Fruit fly (Drosophila melanogaster) whole organism, larva: Measurements from ENCODE around the gene elg1.

ENCODE experiments used
- noc ChIP-seq: fragments of 200-800 bp; sonication (Bioruptor generic); optimal IDR thresholded peaks from 3 replicates; lab custom pipeline; 2019; ENCODE audit warnings: missing biosample characterization, mild to moderate bottlenecking, missing genetic modification characterization, moderate library complexity

The elg1 gene

DNA sequence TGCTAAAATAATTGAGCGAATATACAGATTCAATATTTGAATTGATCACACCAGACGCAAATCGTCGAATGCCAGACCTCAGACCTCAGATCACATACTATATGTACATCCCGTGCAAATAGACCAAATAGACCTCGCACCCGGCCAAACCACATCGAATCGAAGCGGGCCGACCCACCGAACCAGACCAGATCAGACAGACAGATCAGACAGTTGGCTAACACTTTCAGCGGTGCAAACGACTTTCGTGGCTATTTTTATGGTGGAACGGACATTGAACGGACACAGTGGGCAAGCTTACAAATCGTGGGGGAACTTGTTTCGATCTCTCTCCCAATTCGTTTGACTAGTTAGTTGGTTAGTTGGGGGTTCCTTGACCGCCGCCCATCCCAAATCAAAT lies 19.9 kb downstream of the elg1 start:
- no peak for TF ChIP-seq noc (tag; lab: Kevin White, UChicago)

DNA sequence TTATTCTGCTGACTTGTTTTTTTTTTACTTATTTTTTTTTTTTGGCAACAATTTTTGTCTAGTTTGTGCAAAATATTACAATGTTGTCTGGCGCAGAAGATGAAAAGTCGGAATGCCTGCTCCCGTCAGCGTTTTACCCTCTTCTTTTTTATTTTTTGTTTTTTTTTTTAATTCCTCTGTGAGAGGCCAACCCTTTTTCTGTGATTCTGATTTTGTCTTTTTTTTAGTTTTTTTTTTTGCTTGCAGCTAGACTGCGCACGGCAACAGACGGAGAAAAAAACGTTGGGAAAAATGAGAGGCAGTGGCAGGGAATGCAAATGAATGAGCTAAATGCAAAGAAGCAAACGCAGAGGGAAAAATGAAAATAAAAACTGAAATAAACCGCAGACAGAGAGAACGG lies 21.3 kb downstream of the elg1 start:
- TF ChIP-seq noc (tag; lab: Kevin White, UChicago), result no peak

- TF ChIP-seq noc (tag; lab: Kevin White, UChicago), result no peak
Observed at dm6 chr3L:16153650-16154049, 21.8 kb downstream of the elg1 start.

dm6 chr3L:16155547-16155946 lies 23.7 kb downstream of the elg1 start:
- TF ChIP-seq noc (tag; lab: Kevin White, UChicago), result no peak

DNA sequence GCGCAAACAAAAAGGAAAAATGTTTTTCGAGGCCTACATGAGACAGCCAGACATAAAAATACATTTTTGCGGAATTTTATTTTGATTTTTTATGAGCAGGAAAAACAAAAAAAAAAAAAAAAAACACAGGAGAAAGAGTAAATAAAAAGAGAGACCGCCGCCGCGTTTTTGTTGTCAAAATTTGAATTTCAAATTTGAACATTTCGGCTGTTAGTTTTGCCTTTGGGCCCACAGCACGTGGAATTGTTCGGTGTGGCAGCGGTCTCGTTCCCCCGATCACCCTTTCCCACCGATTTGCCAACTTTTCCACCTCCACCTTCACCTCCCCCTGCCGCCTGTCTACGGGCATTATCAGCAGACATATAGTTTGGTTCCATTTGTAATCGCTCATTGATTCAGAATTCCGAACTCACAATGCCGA lies 25.0 kb downstream of the elg1 start:
- TF ChIP-seq noc (tag; lab: Kevin White, UChicago), result no peak

- TF ChIP-seq noc (tag; lab: Kevin White, UChicago), result no peak
Observed at dm6 chr3L:16157251-16158190, 25.7 kb downstream of the elg1 start.

DNA sequence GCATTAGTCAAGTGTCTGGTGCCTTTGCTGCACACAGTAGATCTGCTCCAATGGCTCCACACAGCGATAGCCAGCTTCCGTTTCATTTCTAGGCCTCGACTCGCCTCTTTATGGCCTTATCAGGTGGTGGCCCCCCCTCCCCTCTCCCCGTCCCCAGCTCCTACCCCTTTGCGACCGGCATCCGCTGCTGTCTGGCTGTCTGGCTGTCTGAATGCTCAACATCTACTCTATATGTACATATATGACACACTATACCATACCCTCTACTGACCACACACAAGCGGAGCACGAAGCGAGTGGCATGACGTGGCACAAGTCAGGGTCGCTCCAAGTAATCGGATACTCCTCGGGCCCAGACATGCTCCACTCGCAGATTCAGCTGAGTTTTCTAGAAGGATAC lies 26.5 kb downstream of the elg1 start:
- TF ChIP-seq noc (tag; lab: Kevin White, UChicago), result no peak

- TF ChIP-seq noc (tag; lab: Kevin White, UChicago), result peak; percentile 54
Observed at dm6 chr3L:16159161-16160072, 27.6 kb downstream of the elg1 start.

DNA sequence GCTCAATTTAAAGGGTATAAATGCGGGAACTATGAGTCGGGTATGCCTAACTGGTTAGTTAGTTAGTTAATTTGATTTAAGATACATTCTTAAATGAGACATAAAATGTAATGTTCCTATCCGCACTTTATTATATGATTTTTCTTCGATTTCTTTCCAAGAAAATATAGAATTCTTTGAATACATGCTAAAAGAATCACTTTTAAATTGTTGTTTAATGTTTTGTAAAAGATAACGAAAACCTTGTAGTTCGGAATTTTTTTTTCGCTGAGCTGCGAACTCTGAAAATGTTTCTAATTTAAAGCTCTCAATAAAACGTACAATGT lies 28.2 kb downstream of the elg1 start:
- TF ChIP-seq noc (tag; lab: Kevin White, UChicago), result peak; percentile 91

- TF ChIP-seq noc (tag; lab: Kevin White, UChicago), result peak; percentile 95
Observed at dm6 chr3L:16160420-16161069, 28.7 kb downstream of the elg1 start.

DNA sequence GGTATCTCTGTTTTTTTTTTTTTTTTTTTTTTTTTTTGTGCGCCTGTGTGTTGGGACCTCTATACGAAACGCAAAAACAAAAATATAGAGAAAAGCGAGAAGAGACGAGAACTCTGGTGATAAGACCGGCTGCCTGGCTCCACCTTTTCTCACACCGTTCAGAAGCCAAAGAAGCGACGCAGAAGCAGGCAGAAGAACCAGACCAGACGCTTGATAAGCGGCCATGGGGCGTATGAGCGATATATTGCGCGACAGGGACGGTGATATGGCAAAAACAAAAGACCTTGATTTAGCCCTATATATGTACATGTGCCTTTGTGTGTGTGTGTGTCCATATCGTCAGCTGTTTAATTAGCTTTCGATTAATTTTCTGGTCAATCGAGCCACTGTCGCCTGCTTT lies 29.3 kb downstream of the elg1 start:
- TF ChIP-seq noc (tag; lab: Kevin White, UChicago), result no peak

dm6 chr3L:16161847-16162556 lies 30.2 kb downstream of the elg1 start:
- peak; percentile 86 for TF ChIP-seq noc (tag; lab: Kevin White, UChicago)

- TF ChIP-seq noc (tag; lab: Kevin White, UChicago), result peak; percentile 39
Observed at dm6 chr3L:16164150-16165039, 32.6 kb downstream of the elg1 start, which contains the start of gene CG5151. TSS of gene CG5151 (minus strand) at chr3L:16164701.
